Worm (Caenorhabditis elegans): Measurements from ENCODE around the gene fbxb-96.

Gene fbxb-96

DNA sequence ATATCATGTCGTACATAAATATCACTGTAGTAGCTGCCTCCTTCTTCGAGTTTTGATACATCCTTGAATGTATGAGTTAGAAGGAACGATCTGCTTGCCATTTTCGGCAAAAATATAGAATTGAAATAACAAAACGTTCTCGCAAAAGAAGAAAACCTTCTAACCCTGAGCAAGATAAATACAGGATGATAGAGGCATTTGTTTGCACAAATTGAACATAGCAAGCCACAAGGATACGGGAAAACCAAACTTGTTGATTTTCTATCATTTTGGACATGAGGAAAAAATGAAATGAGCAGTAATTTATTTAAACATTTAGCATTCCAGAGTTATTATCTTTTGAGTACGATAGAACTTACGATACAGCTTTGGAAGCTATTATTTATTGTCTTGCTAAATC, 38.9 kb upstream of the fbxb-96 start, which contains the start of gene math-8:
TSS of gene math-8 (minus strand) at position 101 of the 400 bp plus-strand sequence.
- TF ChIP-seq hlh-1 (tag; optimal IDR thresholded peaks at IDR 0.05) (no peak), ceh-83 (GFP tag; optimal IDR thresholded peaks at IDR 0.05) (no peak), ces-1 (GFP tag; optimal IDR thresholded peaks at IDR 0.05) (no peak), lin-13 (tag; optimal IDR thresholded peaks at IDR 0.05) (no peak), elt-3 (tag; optimal IDR thresholded peaks at IDR 0.05) (no peak)

DNA sequence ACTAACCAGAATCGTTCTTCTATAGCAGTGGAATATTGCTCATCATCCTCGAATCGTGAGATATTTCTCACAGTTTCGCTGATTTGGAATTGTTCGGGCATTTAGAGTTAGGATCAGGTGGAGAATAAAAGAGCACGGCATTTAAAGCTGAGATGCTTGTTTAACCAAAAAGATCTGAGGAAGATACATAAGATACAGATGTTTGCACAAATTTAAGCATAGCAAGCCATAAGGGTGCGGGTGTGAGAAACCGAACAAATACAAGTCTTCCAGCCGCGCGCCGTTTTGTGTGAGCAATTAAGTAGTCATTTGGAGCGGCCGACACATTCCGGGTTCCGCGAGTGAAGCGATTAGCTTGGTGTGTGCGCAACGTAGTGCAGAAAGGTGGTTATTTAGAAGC, 36.2 kb upstream of the fbxb-96 start, which contains the start of gene math-7:
TSS of gene math-7 (minus strand) at position 101 of the 400 bp plus-strand sequence.
- TF ChIP-seq nhr-12 (tag; optimal IDR thresholded peaks at IDR 0.05): no peak
- no peak for TF ChIP-seq sem-2 (GFP tag; optimal IDR thresholded peaks at IDR 0.05)
- TF ChIP-seq lsy-2 (tag; optimal IDR thresholded peaks at IDR 0.05): no peak
- TF ChIP-seq mab-5 (tag; optimal IDR thresholded peaks at IDR 0.05): no peak

DNA sequence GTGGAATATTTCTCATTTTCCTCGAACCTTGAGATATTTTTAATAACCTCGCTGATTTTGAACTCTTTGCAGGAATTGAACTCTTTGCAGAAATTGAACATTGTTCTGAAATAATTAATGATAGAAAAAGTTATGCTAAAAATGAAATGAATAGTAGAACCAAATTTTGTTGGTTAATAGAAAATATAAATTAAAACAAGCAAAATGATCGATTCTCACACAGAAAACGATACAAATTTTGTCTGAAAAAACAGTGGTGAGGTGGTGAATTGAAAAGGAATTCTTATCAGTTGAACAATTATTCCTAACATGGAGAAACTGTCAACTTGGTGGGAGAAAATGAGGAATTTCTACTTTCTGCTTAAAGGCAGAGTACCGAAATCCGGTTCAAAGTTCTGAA, 34.4 kb upstream of the fbxb-96 start, which contains the start of gene math-6:
TSS of gene math-6 (minus strand) at position 101 of the 400 bp plus-strand sequence.
- TF ChIP-seq sptf-1 (tag; optimal IDR thresholded peaks at IDR 0.05): no peak
- TF ChIP-seq elt-1 (tag; optimal IDR thresholded peaks at IDR 0.05; ENCODE audit: borderline replicate concordance, insufficient read depth): no peak
- no peak for TF ChIP-seq ztf-11 (tag; optimal IDR thresholded peaks at IDR 0.05)
- no peak for TF ChIP-seq ces-1 (GFP tag; optimal IDR thresholded peaks at IDR 0.05)
- TF ChIP-seq drap-1 (GFP tag; optimal IDR thresholded peaks at IDR 0.05): no peak
- TF ChIP-seq mls-2 (tag; optimal IDR thresholded peaks at IDR 0.05): no peak
- no peak for TF ChIP-seq unc-39 (tag; optimal IDR thresholded peaks at IDR 0.05)
- no peak for TF ChIP-seq mep-1 (tag; optimal IDR thresholded peaks at IDR 0.05)

DNA sequence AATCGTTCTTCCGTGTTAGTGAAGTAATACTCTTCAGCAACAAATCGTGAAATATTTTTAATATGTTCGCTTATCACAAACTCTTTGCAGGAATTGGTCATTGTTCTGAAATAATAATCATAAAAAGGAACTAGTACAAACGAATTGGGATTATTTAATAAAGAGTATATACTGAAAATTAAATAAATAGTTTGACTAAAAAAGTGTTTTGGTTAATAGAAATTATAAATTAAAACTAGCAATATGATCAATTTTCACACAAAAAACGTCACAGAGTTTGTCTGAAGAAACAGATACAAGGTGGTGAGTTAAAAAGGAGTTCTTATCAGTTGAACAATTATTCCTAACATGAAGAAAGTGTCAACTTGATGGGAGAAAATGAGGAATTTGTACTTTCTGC, 32.5 kb upstream of the fbxb-96 start, which contains the start of gene math-5:
TSS of gene math-5 (minus strand) at position 101 of the 400 bp plus-strand sequence.
- no peak for TF ChIP-seq lin-13 (tag; optimal IDR thresholded peaks at IDR 0.05)
- no peak for TF ChIP-seq elt-3 (tag; optimal IDR thresholded peaks at IDR 0.05)
- TF ChIP-seq unc-39 (tag; optimal IDR thresholded peaks at IDR 0.05): no peak
- no peak for TF ChIP-seq M03D4.4 (tag; optimal IDR thresholded peaks at IDR 0.05)
- TF ChIP-seq ceh-39 (tag; optimal IDR thresholded peaks at IDR 0.05): no peak
- no peak for TF ChIP-seq snpc-4 (tag; optimal IDR thresholded peaks at IDR 0.05)

DNA sequence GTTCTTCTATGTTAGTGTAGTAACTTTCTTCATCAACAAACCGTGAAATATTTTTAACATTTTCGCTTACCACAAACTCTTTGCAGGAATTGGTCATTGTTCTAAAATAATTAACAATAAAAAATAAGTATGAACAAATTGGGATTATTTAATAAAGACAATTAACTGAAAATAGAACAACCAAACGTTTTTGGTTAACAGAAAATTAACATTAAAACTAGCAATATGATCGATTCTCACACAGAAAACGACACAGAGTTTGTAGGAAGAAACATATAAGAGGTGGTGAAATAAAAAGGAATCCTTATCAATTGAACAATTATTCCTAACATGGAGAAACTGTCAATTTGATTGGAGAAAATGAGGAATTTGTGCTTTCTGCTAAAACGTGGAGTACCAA, 28.5 kb upstream of the fbxb-96 start, which contains the start of gene math-16:
TSS of gene math-16 (minus strand) at position 101 of the 400 bp plus-strand sequence.
- TF ChIP-seq bed-3 (GFP tag; optimal IDR thresholded peaks at IDR 0.05) (no peak), sptf-1 (tag; optimal IDR thresholded peaks at IDR 0.05) (no peak), ces-1 (GFP tag; optimal IDR thresholded peaks at IDR 0.05) (no peak), M03D4.4 (tag; optimal IDR thresholded peaks at IDR 0.05) (no peak), nhr-28 (tag; optimal IDR thresholded peaks at IDR 0.05) (no peak), ceh-43 (GFP tag; optimal IDR thresholded peaks at IDR 0.05) (no peak), pha-4 (tag; optimal IDR thresholded peaks at IDR 0.05) (no peak)

DNA sequence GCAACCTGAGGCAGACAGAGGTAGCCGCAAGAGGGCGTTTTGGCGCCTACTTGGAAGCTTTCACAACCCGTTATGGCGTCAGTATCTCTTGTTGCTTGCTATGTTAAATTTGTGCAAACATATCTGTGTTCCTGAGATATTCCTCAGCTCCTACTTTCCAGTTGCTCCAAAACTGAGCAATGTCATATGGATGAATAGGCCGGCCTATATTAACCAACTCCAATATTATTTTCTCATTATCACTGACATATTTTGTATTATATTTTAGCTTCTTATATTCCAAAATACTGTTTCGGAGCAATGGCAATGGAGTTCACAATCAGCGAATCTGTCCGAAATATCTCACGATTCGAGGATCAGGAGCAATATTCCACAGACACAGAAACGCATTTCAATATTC, 25.5 kb upstream of the fbxb-96 start, which contains the start of gene math-13:
TSS of gene math-13 (plus strand) at position 301 of the 400 bp plus-strand sequence.
- TF ChIP-seq flh-1 (GFP tag; optimal IDR thresholded peaks at IDR 0.05) (no peak), lsy-2 (tag; optimal IDR thresholded peaks at IDR 0.05) (no peak), nhr-76 (tag; optimal IDR thresholded peaks at IDR 0.05) (no peak), elt-3 (tag; optimal IDR thresholded peaks at IDR 0.05) (no peak), mep-1 (tag; optimal IDR thresholded peaks at IDR 0.05) (no peak), ceh-39 (tag; optimal IDR thresholded peaks at IDR 0.05) (no peak), drap-1 (GFP tag; optimal IDR thresholded peaks at IDR 0.05) (no peak), unc-120 (tag; optimal IDR thresholded peaks at IDR 0.05; ENCODE audit: poor library complexity, severe bottlenecking) (no peak), lin-32 (GFP tag; optimal IDR thresholded peaks at IDR 0.05) (no peak), snpc-4 (tag; optimal IDR thresholded peaks at IDR 0.05) (no peak), ces-1 (GFP tag; optimal IDR thresholded peaks at IDR 0.05) (no peak), mab-5 (tag; optimal IDR thresholded peaks at IDR 0.05) (no peak), ztf-11 (tag; optimal IDR thresholded peaks at IDR 0.05) (no peak), sptf-1 (tag; optimal IDR thresholded peaks at IDR 0.05) (no peak)
